Fruit fly (Drosophila melanogaster) whole organism, prepupa: Measurements from ENCODE around the gene nonA-l.

Experiments
- Blimp-1 ChIP-seq: fragments of 200-800 bp; sonication (Bioruptor generic); optimal IDR thresholded peaks from 3 replicates; lab custom pipeline; 2017; ENCODE audit warnings: missing biosample characterization, missing genetic modification characterization, mild to moderate bottlenecking, moderate library complexity, missing genetic modification reagents
- CG1621 ChIP-seq: fragments of 200-800 bp; sonication (Bioruptor generic); optimal IDR thresholded peaks from 3 replicates; lab custom pipeline; 2018; ENCODE audit warnings: missing biosample characterization, mild to moderate bottlenecking, missing genetic modification characterization
- Ets21C ChIP-seq: fragments of 200-800 bp; sonication (Bioruptor generic); optimal IDR thresholded peaks from 3 replicates; lab custom pipeline; 2016; ENCODE audit warnings: missing biosample characterization, missing genetic modification characterization
- Gug ChIP-seq: fragments of 200-800 bp; sonication (Bioruptor generic); IDR thresholded peaks from 2 replicates; pipeline ENCODE4 v1.3.6; 2022; ENCODE audit warnings: missing biosample characterization, missing genetic modification characterization
- Sox102F ChIP-seq: fragments of 200-800 bp; sonication (Bioruptor generic); optimal IDR thresholded peaks from 2 replicates; lab custom pipeline; 2016; ENCODE audit warnings: missing biosample characterization, mild to moderate bottlenecking, missing genetic modification characterization
- achi ChIP-seq: fragments of 200-800 bp; sonication (Bioruptor generic); optimal IDR thresholded peaks from 3 replicates; lab custom pipeline; 2016; ENCODE audit warnings: missing biosample characterization, missing genetic modification characterization
- cyc ChIP-seq: fragments of 200-800 bp; sonication (Bioruptor generic); optimal IDR thresholded peaks from 3 replicates; lab custom pipeline; 2016; ENCODE audit warnings: missing biosample characterization, missing genetic modification characterization
- fd85E ChIP-seq: fragments of 200-800 bp; sonication (Bioruptor generic); optimal IDR thresholded peaks from 3 replicates; lab custom pipeline; 2016; ENCODE audit warnings: missing biosample characterization, missing genetic modification characterization

DNA sequence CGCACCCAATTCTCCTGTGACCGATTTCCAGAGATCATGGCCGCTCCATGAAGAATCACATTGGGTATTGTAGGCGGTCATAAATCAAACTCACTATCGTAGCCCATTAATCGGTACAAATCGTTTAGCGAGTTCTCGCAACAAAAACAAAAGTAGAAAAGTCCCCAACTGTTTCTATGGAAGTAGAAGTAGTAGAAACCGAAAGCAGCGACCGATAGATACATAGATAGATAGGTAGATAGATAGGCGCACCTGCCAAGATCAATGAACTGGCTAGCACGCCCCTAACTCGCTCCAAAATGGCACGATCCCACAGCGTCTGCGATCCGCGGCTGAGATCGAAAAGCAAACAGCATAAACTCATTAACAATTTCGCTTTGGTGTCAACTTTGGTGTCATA lies 39.3 kb upstream of the nonA-l start:
- TF ChIP-seq Sox102F = no peak
- no peak for TF ChIP-seq achi
- TF ChIP-seq cyc (GFP tag; lab: Kevin White, UChicago) = no peak
- no peak for TF ChIP-seq CG1621
- TF ChIP-seq Gug (GFP tag; lab: Robert Waterston, UW) = no peak
- no peak for TF ChIP-seq Blimp-1 (GFP tag; lab: Kevin White, UChicago)
- no peak for TF ChIP-seq fd85E (GFP tag; lab: Kevin White, UChicago)
- TF ChIP-seq Ets21C (GFP tag; lab: Kevin White, UChicago) = no peak
